Fruit fly (Drosophila melanogaster) whole organism, adult: ENCODE data around the gene Gas8.

Experiments used
- CG11617 ChIP-seq: fragments of 200-800 bp; sonication (Bioruptor generic); optimal IDR thresholded peaks from 2 replicates; lab custom pipeline; 2017; ENCODE audit warnings: mild to moderate bottlenecking, missing biosample characterization, missing genetic modification reagents, missing genetic modification characterization
- CG12768 ChIP-seq: fragments of 200-800 bp; sonication (Bioruptor generic); optimal IDR thresholded peaks from 2 replicates; lab custom pipeline; 2017; ENCODE audit warnings: missing biosample characterization, missing genetic modification characterization, mild to moderate bottlenecking, moderate library complexity, missing genetic modification reagents
- CG14711 ChIP-seq: fragments of 200-800 bp; sonication (Bioruptor generic); optimal IDR thresholded peaks from 2 replicates; lab custom pipeline; 2018; ENCODE audit warnings: missing biosample characterization, mild to moderate bottlenecking, missing genetic modification characterization, moderate library complexity
- CG1620 ChIP-seq: fragments of 200-800 bp; sonication (Bioruptor generic); optimal IDR thresholded peaks from 2 replicates; lab custom pipeline; 2016; ENCODE audit warnings: missing biosample characterization, missing genetic modification characterization
- CG33017 ChIP-seq: fragments of 200-800 bp; sonication (Bioruptor generic); optimal IDR thresholded peaks from 2 replicates; lab custom pipeline; 2018; ENCODE audit warnings: missing biosample characterization, mild to moderate bottlenecking, missing genetic modification characterization, moderate library complexity
- CG5204 ChIP-seq: fragments of 200-800 bp; sonication (Bioruptor generic); optimal IDR thresholded peaks from 2 replicates; lab custom pipeline; 2016; ENCODE audit warnings: missing biosample characterization, missing genetic modification characterization
- CG7045 ChIP-seq: fragments of 200-800 bp; sonication (Bioruptor generic); optimal IDR thresholded peaks from 2 replicates; lab custom pipeline; 2017; ENCODE audit warnings: missing biosample characterization, mild to moderate bottlenecking, missing genetic modification characterization
- CG7101 ChIP-seq: fragments of 200-800 bp; sonication (Bioruptor generic); optimal IDR thresholded peaks from 2 replicates; lab custom pipeline; 2018; ENCODE audit warnings: missing biosample characterization, mild to moderate bottlenecking, missing genetic modification characterization, moderate library complexity
- Clk ChIP-seq: fragments of 200-800 bp; sonication (Bioruptor generic); optimal IDR thresholded peaks from 2 replicates; lab custom pipeline; 2017; ENCODE audit warnings: missing biosample characterization, missing genetic modification characterization
- Crg-1 ChIP-seq: fragments of 200-800 bp; sonication (Bioruptor generic); optimal IDR thresholded peaks from 2 replicates; lab custom pipeline; 2016; ENCODE audit warnings: missing biosample characterization, missing genetic modification characterization
- Hr96 ChIP-seq: fragments of 200-800 bp; sonication (Bioruptor generic); optimal IDR thresholded peaks from 2 replicates; lab custom pipeline; 2016; ENCODE audit warnings: missing biosample characterization, missing genetic modification characterization
- Mnt ChIP-seq: fragments of 200-800 bp; sonication (Bioruptor generic); optimal IDR thresholded peaks from 2 replicates; lab custom pipeline; 2016; ENCODE audit warnings: missing biosample characterization, mild to moderate bottlenecking, missing genetic modification characterization
- bab1 ChIP-seq: fragments of 200-800 bp; sonication (Bioruptor generic); optimal IDR thresholded peaks from 3 replicates; lab custom pipeline; 2019; ENCODE audit warnings: missing biosample characterization, mild to moderate bottlenecking, missing genetic modification characterization, moderate library complexity
- cic ChIP-seq: fragments of 200-800 bp; sonication (Bioruptor generic); optimal IDR thresholded peaks from 2 replicates; lab custom pipeline; 2017; ENCODE audit warnings: missing biosample characterization, mild to moderate bottlenecking, missing genetic modification characterization, moderate library complexity
- cnc ChIP-seq, 2 experiments: fragments of >200 bp; optimal IDR thresholded peaks; 2 replicates each; lab custom pipeline; 2017
- kay ChIP-seq: fragments of 200-800 bp; sonication (Bioruptor generic); peaks from one replicate; lab custom pipeline; 2016; ENCODE audit warnings: missing biosample characterization, missing genetic modification characterization, borderline replicate concordance
- ovo ChIP-seq: fragments of 200-800 bp; sonication (Bioruptor generic); optimal IDR thresholded peaks from 2 replicates; lab custom pipeline; 2016; ENCODE audit warnings: missing biosample characterization, missing genetic modification characterization
- pad ChIP-seq: fragments of 200-800 bp; sonication (Bioruptor generic); optimal IDR thresholded peaks from 3 replicates; lab custom pipeline; 2017; ENCODE audit warnings: missing biosample characterization, missing genetic modification characterization, mild to moderate bottlenecking, moderate library complexity, missing genetic modification reagents
- tj ChIP-seq: fragments of 200-800 bp; sonication (Bioruptor generic); optimal IDR thresholded peaks from 3 replicates; lab custom pipeline; 2017; ENCODE audit warnings: missing biosample characterization, mild to moderate bottlenecking, missing genetic modification characterization, moderate library complexity
- toe ChIP-seq: fragments of 200-800 bp; sonication (Bioruptor generic); optimal IDR thresholded peaks from 2 replicates; lab custom pipeline; 2016; ENCODE audit warnings: missing biosample characterization, missing genetic modification characterization

Gas8 gene

DNA sequence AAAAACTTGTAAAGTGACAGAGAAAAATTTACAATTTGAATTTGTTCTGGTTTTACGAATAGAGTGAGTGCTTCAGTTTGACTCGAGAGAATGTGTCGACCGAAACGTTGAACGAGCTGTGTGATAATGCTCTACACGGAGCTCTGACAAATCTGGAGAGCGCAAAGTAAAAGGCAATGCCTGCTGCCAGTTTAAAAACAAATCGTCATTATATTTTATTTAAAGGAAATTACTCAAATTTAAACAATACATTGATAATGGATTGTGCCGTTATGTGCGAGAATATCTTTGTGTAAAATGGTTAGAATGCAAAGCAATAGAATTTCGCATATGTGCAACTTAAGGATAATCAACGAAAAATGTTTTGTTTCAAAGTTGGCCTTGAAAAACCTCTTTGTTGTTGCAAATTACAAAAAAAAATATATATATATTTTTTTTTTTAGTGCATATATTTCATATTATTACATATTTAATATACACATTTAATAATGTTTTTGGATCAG lies 44.5 kb downstream of the Gas8 start, which contains the start of the genes CG16782 and CG10801:
Gene CG16782, minus strand, starts transcription at position 101 of the 503 bp plus-strand sequence.
Gene CG10801, plus strand, starts transcription at position 453 of the 503 bp plus-strand sequence.
- no peak for TF ChIP-seq CG5204 (GFP tag; lab: Kevin White, UChicago)
- no peak for TF ChIP-seq kay
- no peak for TF ChIP-seq tj
- no peak for TF ChIP-seq toe (GFP tag; lab: Kevin White, UChicago)
- TF ChIP-seq cnc (optimal IDR thresholded peaks at IDR 0.05; lab: Kevin White, UChicago) = no peak

DNA sequence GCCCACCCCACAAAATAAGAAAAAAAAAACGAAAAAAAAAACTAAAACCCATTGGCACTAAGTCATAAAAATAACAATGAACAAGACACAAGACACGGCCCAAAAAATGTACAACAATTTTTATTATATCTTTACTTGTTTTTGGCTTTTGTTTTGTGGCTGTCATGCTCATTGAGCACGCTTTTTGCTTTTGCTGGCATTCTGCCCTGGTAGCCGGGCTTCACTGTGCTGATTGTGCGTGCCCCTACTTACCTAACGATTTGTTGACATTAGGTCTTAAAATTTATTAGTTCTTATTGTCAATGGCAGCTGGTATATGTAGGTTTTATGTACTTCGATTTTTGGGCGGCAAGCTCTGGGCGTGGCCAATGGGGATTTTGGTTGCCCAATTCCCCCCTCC lies 46.2 kb downstream of the Gas8 start:
- TF ChIP-seq CG7101 (tag; lab: Kevin White, UChicago) (no peak), Clk (GFP tag; lab: Kevin White, UChicago) (no peak), Crg-1 (no peak), toe (GFP tag; lab: Kevin White, UChicago) (no peak)

DNA sequence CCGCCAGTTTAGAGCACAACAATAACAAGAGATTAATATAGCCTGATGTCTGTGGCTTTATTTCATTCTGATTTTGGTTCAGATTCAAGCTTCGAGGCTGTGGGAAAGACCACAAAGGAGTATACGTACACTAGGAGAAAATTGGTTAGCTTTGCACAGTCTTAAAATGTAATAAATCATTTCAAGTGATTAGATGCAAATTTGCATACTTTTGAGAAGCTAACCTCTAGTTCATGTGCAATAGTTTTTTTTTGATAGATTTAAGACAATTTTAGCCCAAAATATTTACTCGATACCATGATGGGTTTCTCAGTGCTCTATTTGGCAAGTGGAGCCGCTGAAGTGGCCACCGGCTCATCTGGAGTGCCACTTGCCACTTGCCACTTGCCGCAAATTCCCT lies 47.1 kb downstream of the Gas8 start:
- no peak for TF ChIP-seq toe (GFP tag; lab: Kevin White, UChicago)
- no peak for TF ChIP-seq CG11617 (GFP tag; lab: Kevin White, UChicago)
- TF ChIP-seq bab1 (GFP tag; lab: Kevin White, UChicago) = no peak
- TF ChIP-seq cnc (optimal IDR thresholded peaks at IDR 0.05; lab: Kevin White, UChicago) = no peak
- TF ChIP-seq CG33017 (tag; lab: Kevin White, UChicago) = no peak
- no peak for TF ChIP-seq kay
- TF ChIP-seq Crg-1 = no peak
- no peak for TF ChIP-seq ovo (GFP tag; lab: Kevin White, UChicago)
- no peak for TF ChIP-seq CG1620 (GFP tag; lab: Kevin White, UChicago)
- no peak for TF ChIP-seq Hr96
- TF ChIP-seq Clk (GFP tag; lab: Kevin White, UChicago) = no peak

DNA sequence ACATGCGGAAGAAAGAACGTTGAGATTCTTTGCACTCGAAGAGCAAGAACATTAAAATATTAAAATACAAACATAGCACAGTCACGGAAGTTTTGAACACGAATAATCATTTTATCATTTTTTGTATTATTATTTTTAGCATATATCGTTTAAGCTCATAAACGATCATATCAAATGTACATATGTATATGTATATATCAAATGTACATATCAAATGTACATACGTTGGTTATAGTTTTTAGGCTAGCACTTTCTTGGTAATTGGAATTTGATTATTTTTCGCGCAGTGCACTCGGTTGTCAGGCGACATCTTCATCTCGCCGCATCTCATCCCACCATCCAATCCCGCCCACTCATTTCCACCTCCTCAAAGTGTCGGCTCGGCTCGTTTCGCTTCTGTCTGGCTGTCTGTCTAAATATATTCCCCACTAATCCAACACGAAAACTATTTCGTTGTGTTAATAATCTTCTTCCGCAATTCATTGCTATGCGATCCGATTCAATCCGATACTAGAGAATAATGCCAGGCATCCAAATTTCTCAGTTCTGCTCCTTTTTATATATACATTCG lies 49.1 kb downstream of the Gas8 start:
- TF ChIP-seq Hr96 = no peak
- no peak for TF ChIP-seq bab1 (GFP tag; lab: Kevin White, UChicago)
- TF ChIP-seq tj = no peak
- no peak for TF ChIP-seq CG1620 (GFP tag; lab: Kevin White, UChicago)
- no peak for TF ChIP-seq cic (GFP tag; lab: Kevin White, UChicago)
- no peak for TF ChIP-seq Crg-1
- no peak for TF ChIP-seq CG14711 (tag; lab: Kevin White, UChicago)
- TF ChIP-seq Mnt (GFP tag; lab: Kevin White, UChicago) = no peak
- TF ChIP-seq CG33017 (tag; lab: Kevin White, UChicago) = no peak

DNA sequence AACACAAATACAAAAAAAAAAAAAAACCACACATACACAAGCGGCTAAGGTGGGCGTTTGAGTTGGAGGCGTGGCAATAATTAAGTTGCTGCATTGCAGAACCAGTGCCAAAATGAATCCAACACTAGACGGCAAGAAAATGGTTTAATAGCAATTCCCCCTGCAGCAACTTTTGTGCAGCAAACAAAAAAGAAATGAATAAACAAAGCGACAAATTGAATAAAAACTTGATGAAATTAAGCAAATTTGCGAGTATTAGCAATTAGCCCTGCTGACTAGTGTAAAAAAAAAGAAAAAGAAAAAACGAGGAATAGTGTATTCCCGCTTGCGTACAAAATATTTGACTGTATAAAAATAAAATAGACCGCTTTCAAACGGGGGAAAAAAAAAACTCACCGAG lies 49.9 kb downstream of the Gas8 start:
- TF ChIP-seq cnc (optimal IDR thresholded peaks at IDR 0.05; lab: Kevin White, UChicago) = no peak
- no peak for TF ChIP-seq pad (GFP tag; lab: Kevin White, UChicago)
- TF ChIP-seq tj = no peak
- no peak for TF ChIP-seq CG7045 (GFP tag; lab: Kevin White, UChicago)
- no peak for TF ChIP-seq kay
- TF ChIP-seq CG33017 (tag; lab: Kevin White, UChicago) = no peak
- no peak for TF ChIP-seq CG5204 (GFP tag; lab: Kevin White, UChicago)
- TF ChIP-seq toe (GFP tag; lab: Kevin White, UChicago) = no peak
- TF ChIP-seq ovo (GFP tag; lab: Kevin White, UChicago) = no peak
- TF ChIP-seq bab1 (GFP tag; lab: Kevin White, UChicago) = no peak
- TF ChIP-seq CG7101 (tag; lab: Kevin White, UChicago) = no peak
- no peak for TF ChIP-seq CG14711 (tag; lab: Kevin White, UChicago)
- no peak for TF ChIP-seq cic (GFP tag; lab: Kevin White, UChicago)
- no peak for TF ChIP-seq Clk (GFP tag; lab: Kevin White, UChicago)
- TF ChIP-seq Hr96 = no peak
- TF ChIP-seq CG12768 = no peak

DNA sequence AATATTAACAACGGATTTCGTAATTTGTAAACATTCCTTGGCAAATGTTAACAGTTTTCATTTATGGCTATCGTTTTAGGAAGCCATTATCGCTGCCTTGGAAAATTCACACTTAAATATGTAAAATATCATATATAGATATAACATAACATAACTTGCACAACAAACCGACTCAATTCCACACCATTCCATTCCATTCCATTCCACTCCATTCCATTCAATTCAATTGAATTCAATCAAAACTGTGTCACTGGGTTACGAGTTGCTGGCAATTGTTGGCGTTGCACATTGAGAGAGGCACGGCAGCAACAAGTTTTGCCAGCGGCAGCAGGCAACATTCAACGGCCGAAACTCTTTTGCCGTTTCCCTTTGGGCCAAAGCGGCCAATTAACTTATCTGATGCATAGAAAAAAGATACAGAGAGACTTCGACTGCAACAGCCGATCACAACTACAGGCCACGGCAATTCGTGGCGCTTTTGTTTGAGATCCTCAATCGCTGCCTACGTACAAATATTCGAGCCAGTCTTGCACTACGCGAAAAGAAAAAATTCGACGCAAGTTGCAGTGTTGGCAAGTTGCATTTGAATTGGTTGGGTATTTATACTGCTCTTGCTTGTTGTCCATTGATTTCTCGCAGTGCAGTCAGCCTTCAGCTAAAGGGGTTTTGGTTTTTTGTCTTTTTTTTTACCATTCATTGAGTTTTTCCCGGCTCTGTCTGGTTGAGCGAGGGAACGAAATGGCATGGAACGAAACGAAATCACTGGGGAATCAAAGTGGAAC lies 51.4 kb downstream of the Gas8 start:
- no peak for TF ChIP-seq pad (GFP tag; lab: Kevin White, UChicago)

DNA sequence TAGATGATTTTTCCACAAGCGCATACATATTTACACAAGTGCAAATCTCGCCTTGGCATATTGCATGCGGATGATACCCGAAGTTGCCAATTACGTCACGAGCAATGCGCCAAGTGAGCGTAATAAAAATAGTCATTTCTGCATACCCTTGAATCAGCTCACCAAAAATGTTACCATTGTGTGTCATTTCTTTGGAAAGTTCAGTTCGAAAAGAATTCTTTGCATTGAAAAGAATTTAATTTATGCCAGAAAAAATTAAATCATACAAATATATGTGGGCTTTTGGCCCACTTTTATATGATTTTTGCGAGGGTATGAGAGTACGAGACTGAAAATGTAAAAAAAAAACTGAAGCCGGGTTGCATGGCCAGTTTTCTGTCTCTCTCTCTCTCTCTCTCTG lies 52.7 kb downstream of the Gas8 start:
- TF ChIP-seq toe (GFP tag; lab: Kevin White, UChicago) = no peak
- no peak for TF ChIP-seq pad (GFP tag; lab: Kevin White, UChicago)
- no peak for TF ChIP-seq Crg-1
- no peak for TF ChIP-seq CG12768
- TF ChIP-seq tj = no peak
- TF ChIP-seq kay = no peak
- TF ChIP-seq CG7101 (tag; lab: Kevin White, UChicago) = no peak
- TF ChIP-seq ovo (GFP tag; lab: Kevin White, UChicago) = no peak
- no peak for TF ChIP-seq CG11617 (GFP tag; lab: Kevin White, UChicago)
